Comparison of ENCODE assay signal across 6 worm cellular contexts in the genomic region with DNA sequence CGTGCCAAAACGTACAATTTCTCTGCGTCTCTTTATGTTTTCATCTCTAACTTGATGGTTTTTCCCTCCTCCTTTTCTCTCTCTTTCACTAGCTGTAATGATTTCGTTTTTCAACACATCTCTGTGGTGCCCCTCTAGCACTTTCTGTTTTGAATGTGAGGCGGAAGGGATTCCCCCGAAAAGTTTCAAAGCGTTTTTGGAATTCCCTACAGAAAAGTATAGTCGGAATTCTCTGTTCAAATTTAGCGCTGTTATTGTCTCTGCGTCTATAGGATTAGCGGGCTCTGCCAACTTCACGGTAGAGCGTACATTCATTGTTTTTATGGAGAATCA.
TF ChIP-seq lines count a peak whose summit lies in the region.

No protein-coding gene starts in this region.

TF ChIP-seq in whole organism, L1 larva, 84 proteins besides CTCF, POLR2A, EP300 and RAD21 (continued from another document and continues in another):
- TF ChIP-seq nhr-237 (tag; optimal IDR thresholded peaks at IDR 0.05; lab: Kevin White, UChicago) (no peak), grh-1 (GFP tag; IDR thresholded peaks at IDR 0.05; lab: Robert Waterston, UW) (no peak), ets-5 (GFP tag; IDR thresholded peaks at IDR 0.05; lab: Robert Waterston, UW) (no peak), nhr-71 (tag; optimal IDR thresholded peaks at IDR 0.05; lab: Kevin White, UChicago) (peak; percentile 84), sptf-1 (tag; optimal IDR thresholded peaks at IDR 0.05; lab: Kevin White, UChicago) (no peak), zag-1 (tag; optimal IDR thresholded peaks at IDR 0.05; lab: Kevin White, UChicago) (no peak), lin-35 (GFP tag; optimal IDR thresholded peaks at IDR 0.05; lab: Kevin White, UChicago) (peak; percentile 61 to 76), mep-1 (tag; optimal IDR thresholded peaks at IDR 0.05; lab: Kevin White, UChicago) (peak; percentile 24), xbp-1 (tag; optimal IDR thresholded peaks at IDR 0.05; lab: Kevin White, UChicago) (peak; percentile 50), nhr-20 (tag; optimal IDR thresholded peaks at IDR 0.05; lab: Kevin White, UChicago) (peak; percentile 59), efl-1 (optimal IDR thresholded peaks at IDR 0.05; lab: Kevin White, UChicago) (peak; percentile 21 to 77), efl-1 (GFP tag; optimal IDR thresholded peaks at IDR 0.05 in 1 of 2; lab: Kevin White, UChicago) (peak; percentile 80 to 96), jun-1 (tag; optimal IDR thresholded peaks at IDR 0.05; lab: Kevin White, UChicago) (no peak), rnt-1 (tag; optimal IDR thresholded peaks at IDR 0.05; lab: Kevin White, UChicago) (peak; percentile 70), ama-1 (optimal IDR thresholded peaks at IDR 0.05; lab: Kevin White, UChicago) (no peak), lin-14 (GFP tag; optimal IDR thresholded peaks at IDR 0.05; lab: Kevin White, UChicago) (peak; percentile 83), tbx-2 (tag; optimal IDR thresholded peaks at IDR 0.05; lab: Kevin White, UChicago) (peak; percentile 11), dsc-1 (tag; optimal IDR thresholded peaks at IDR 0.05; lab: Kevin White, UChicago) (peak; percentile 46), C16A3.4 (tag; optimal IDR thresholded peaks at IDR 0.05; lab: Kevin White, UChicago) (peak; percentile 30), elt-2 (tag; optimal IDR thresholded peaks at IDR 0.05; lab: Kevin White, UChicago) (no peak), dpl-1 (GFP tag; optimal IDR thresholded peaks at IDR 0.05; lab: Kevin White, UChicago) (peak; percentile 35 to 80 (median 42)), ceh-8 (GFP tag; optimal IDR thresholded peaks at IDR 0.05; lab: Kevin White, UChicago) (no peak)

TF ChIP-seq in whole organism, L2 larva, 48 proteins besides CTCF, POLR2A, EP300 and RAD21 (continued from another document and continues in another):
- peak; percentile 41 for TF ChIP-seq nhr-25 (tag; optimal IDR thresholded peaks at IDR 0.05; lab: Kevin White, UChicago)
- TF ChIP-seq nhr-77 (tag; optimal IDR thresholded peaks at IDR 0.05; lab: Kevin White, UChicago), result no peak
- peak; percentile 82 for TF ChIP-seq C34F6.9 (tag; optimal IDR thresholded peaks at IDR 0.05; lab: Kevin White, UChicago)
- TF ChIP-seq Y55F3AM.14 (GFP tag; optimal IDR thresholded peaks at IDR 0.05; lab: Kevin White, UChicago), result no peak
- TF ChIP-seq nhr-6 (tag; optimal IDR thresholded peaks at IDR 0.05; lab: Kevin White, UChicago), result no peak
- no peak for TF ChIP-seq ztf-1 (GFP tag; conservative IDR thresholded peaks at IDR 0.05; lab: Robert Waterston, UW)
- peak; percentile 75 for TF ChIP-seq sma-9 (GFP tag; optimal IDR thresholded peaks at IDR 0.05; lab: Kevin White, UChicago)
- TF ChIP-seq sma-9 (tag; optimal IDR thresholded peaks at IDR 0.05; lab: Kevin White, UChicago), result no peak
- peak; percentile 68 for TF ChIP-seq crh-2 (tag; optimal IDR thresholded peaks at IDR 0.05; lab: Kevin White, UChicago)
- peak in 1 of 2 experiments; percentile 77 for TF ChIP-seq mdl-1 (tag; optimal IDR thresholded peaks at IDR 0.05; lab: Kevin White, UChicago)
- no peak for TF ChIP-seq snpc-4 (tag; optimal IDR thresholded peaks at IDR 0.05; lab: Kevin White, UChicago)
- TF ChIP-seq mbf-1 (tag; optimal IDR thresholded peaks at IDR 0.05; lab: Kevin White, UChicago), result no peak
- no peak for TF ChIP-seq gmeb-1 (tag; optimal IDR thresholded peaks at IDR 0.05; lab: Kevin White, UChicago)
- TF ChIP-seq unc-39 (tag; optimal IDR thresholded peaks at IDR 0.05; lab: Kevin White, UChicago), result no peak
- TF ChIP-seq unc-55 (GFP tag; optimal IDR thresholded peaks at IDR 0.05; lab: Kevin White, UChicago), result peak; percentile 59
- no peak for TF ChIP-seq zag-1 (tag; optimal IDR thresholded peaks at IDR 0.05; lab: Kevin White, UChicago)
- TF ChIP-seq blmp-1 (tag; optimal IDR thresholded peaks at IDR 0.05; lab: Kevin White, UChicago; ENCODE audit: insufficient read depth), result peak; percentile 14
- no peak for TF ChIP-seq sem-4 (tag; optimal IDR thresholded peaks at IDR 0.05; lab: Kevin White, UChicago)
- no peak for TF ChIP-seq sma-3 (GFP tag; optimal IDR thresholded peaks at IDR 0.05; lab: Kevin White, UChicago)
- TF ChIP-seq aly-2 (tag; optimal IDR thresholded peaks at IDR 0.05; lab: Kevin White, UChicago), result no peak
- no peak for TF ChIP-seq elt-3 (tag; optimal IDR thresholded peaks at IDR 0.05; lab: Kevin White, UChicago)
- no peak for TF ChIP-seq nhr-23 (tag; optimal IDR thresholded peaks at IDR 0.05; lab: Kevin White, UChicago)

TF ChIP-seq in whole organism, L3 larva, 47 proteins besides CTCF, POLR2A, EP300 and RAD21 (continued from another document):
- TF ChIP-seq eor-1 (tag; optimal IDR thresholded peaks at IDR 0.05; lab: Kevin White, UChicago), result no peak
- peak; percentile 49 for TF ChIP-seq hmg-11 (tag; optimal IDR thresholded peaks at IDR 0.05; lab: Kevin White, UChicago)

TF ChIP-seq in whole organism, L4 larva, 104 proteins besides CTCF, POLR2A, EP300 and RAD21 (continued from another document and continues in another):
- TF ChIP-seq spr-3 (GFP tag; optimal IDR thresholded peaks at IDR 0.05; lab: Kevin White, UChicago) (no peak), ctbp-1 (GFP tag; IDR thresholded peaks at IDR 0.05; lab: Robert Waterston, UW) (0 out of 2 replicates have a peak, but pooled peaks have one; percentile 40), ZK337.2 (GFP tag; IDR thresholded peaks at IDR 0.05; lab: Robert Waterston, UW) (no peak), arid-1 (GFP tag; conservative IDR thresholded peaks at IDR 0.05; lab: Robert Waterston, UW) (no peak), ceh-32 (tag; optimal IDR thresholded peaks at IDR 0.05; lab: Kevin White, UChicago; ENCODE audit: poor library complexity) (no peak), hlh-11 (tag; optimal IDR thresholded peaks at IDR 0.05; lab: Kevin White, UChicago) (peak; percentile 41), pha-4 (GFP tag; IDR thresholded peaks at IDR 0.05; lab: Robert Waterston, UW) (no peak), pha-4 (tag; optimal IDR thresholded peaks at IDR 0.05; lab: Kevin White, UChicago) (no peak), ztf-7 (tag; optimal IDR thresholded peaks at IDR 0.05; lab: Kevin White, UChicago) (no peak), nhr-76 (tag; optimal IDR thresholded peaks at IDR 0.05; lab: Kevin White, UChicago) (no peak), lim-7 (GFP tag; IDR thresholded peaks at IDR 0.05; lab: Robert Waterston, UW) (no peak), snpc-4 (tag; optimal IDR thresholded peaks at IDR 0.05; lab: Kevin White, UChicago) (no peak), sdz-12 (GFP tag; optimal IDR thresholded peaks at IDR 0.05; lab: Kevin White, UChicago) (no peak), ces-1 (GFP tag; optimal IDR thresholded peaks at IDR 0.05; lab: Kevin White, UChicago) (no peak), daf-8 (GFP tag; IDR thresholded peaks at IDR 0.05; lab: Robert Waterston, UW) (no peak), mxl-2 (GFP tag; conservative IDR thresholded peaks at IDR 0.05; lab: Robert Waterston, UW) (no peak), ceh-62 (tag; optimal IDR thresholded peaks at IDR 0.05; lab: Kevin White, UChicago) (no peak), dmd-6 (GFP tag; IDR thresholded peaks at IDR 0.05; lab: Robert Waterston, UW) (peak; percentile 52), aly-2 (tag; optimal IDR thresholded peaks at IDR 0.05; lab: Kevin White, UChicago) (no peak), F44E2.7 (GFP tag; IDR thresholded peaks at IDR 0.05; lab: Robert Waterston, UW) (no peak), tra-1 (GFP tag; IDR thresholded peaks at IDR 0.05; lab: Robert Waterston, UW) (no peak), dmd-9 (GFP tag; IDR thresholded peaks at IDR 0.05; lab: Robert Waterston, UW) (no peak), mes-2 (tag; optimal IDR thresholded peaks at IDR 0.05; lab: Kevin White, UChicago; ENCODE audit: poor library complexity, severe bottlenecking) (peak; percentile 26), unc-62 (GFP tag; optimal IDR thresholded peaks at IDR 0.05 in 1 of 2; lab: Kevin White, UChicago) (peak in 1 of 2 experiments; percentile 79), unc-62 (tag; optimal IDR thresholded peaks at IDR 0.05; lab: Kevin White, UChicago) (no peak), dpl-1 (GFP tag; optimal IDR thresholded peaks at IDR 0.05; lab: Kevin White, UChicago) (peak; percentile 54), skn-1 (tag; optimal IDR thresholded peaks at IDR 0.05; lab: Kevin White, UChicago) (no peak), cey-2 (tag; optimal IDR thresholded peaks at IDR 0.05; lab: Kevin White, UChicago; ENCODE audit: borderline replicate concordance, insufficient read depth) (no peak), lin-29 (GFP tag; IDR thresholded peaks at IDR 0.05; lab: Robert Waterston, UW) (no peak), nhr-41 (GFP tag; IDR thresholded peaks at IDR 0.05; lab: Robert Waterston, UW) (no peak)

TF ChIP-seq in whole organism, late embryonic, 69 proteins besides CTCF, POLR2A, EP300 and RAD21 (continued from another document and continues in another):
- TF ChIP-seq ceh-45 (GFP tag; IDR thresholded peaks at IDR 0.05; lab: Robert Waterston, UW) (no peak), C08G9.2 (tag; optimal IDR thresholded peaks at IDR 0.05; lab: Kevin White, UChicago) (no peak), ceh-19 (GFP tag; optimal IDR thresholded peaks at IDR 0.05; lab: Kevin White, UChicago) (no peak), lin-11 (tag; optimal IDR thresholded peaks at IDR 0.05; lab: Kevin White, UChicago) (no peak), lim-6 (tag; optimal IDR thresholded peaks at IDR 0.05; lab: Kevin White, UChicago) (no peak), npax-4 (tag; optimal IDR thresholded peaks at IDR 0.05; lab: Kevin White, UChicago) (no peak), zip-5 (tag; optimal IDR thresholded peaks at IDR 0.05; lab: Kevin White, UChicago) (no peak), dve-1 (tag; optimal IDR thresholded peaks at IDR 0.05; lab: Kevin White, UChicago) (no peak), ceh-18 (tag; optimal IDR thresholded peaks at IDR 0.05; lab: Kevin White, UChicago) (peak; percentile 69), fkh-6 (tag; optimal IDR thresholded peaks at IDR 0.05; lab: Kevin White, UChicago) (no peak), pqm-1 (tag; optimal IDR thresholded peaks at IDR 0.05; lab: Kevin White, UChicago) (no peak), F13H6.1 (tag; optimal IDR thresholded peaks at IDR 0.05; lab: Kevin White, UChicago) (no peak), ceh-6 (GFP tag; optimal IDR thresholded peaks at IDR 0.05; lab: Kevin White, UChicago) (no peak), ceh-24 (tag; optimal IDR thresholded peaks at IDR 0.05; lab: Kevin White, UChicago) (no peak), hlh-8 (tag; optimal IDR thresholded peaks at IDR 0.05; lab: Kevin White, UChicago) (no peak), tbx-7 (tag; optimal IDR thresholded peaks at IDR 0.05; lab: Kevin White, UChicago) (no peak), ama-1 (optimal IDR thresholded peaks at IDR 0.05; lab: Kevin White, UChicago) (no peak), hlh-30 (tag; optimal IDR thresholded peaks at IDR 0.05; lab: Kevin White, UChicago; ENCODE audit: insufficient read depth) (peak; percentile 43), Y22D7AL.16 (tag; optimal IDR thresholded peaks at IDR 0.05; lab: Kevin White, UChicago) (no peak), pat-9 (tag; optimal IDR thresholded peaks at IDR 0.05; lab: Kevin White, UChicago) (peak; percentile 29), nfya-1 (tag; optimal IDR thresholded peaks at IDR 0.05; lab: Kevin White, UChicago) (peak; percentile 24), hlh-13 (GFP tag; optimal IDR thresholded peaks at IDR 0.05; lab: Kevin White, UChicago) (no peak), ets-4 (tag; optimal IDR thresholded peaks at IDR 0.05; lab: Kevin White, UChicago) (no peak), hlh-15 (tag; optimal IDR thresholded peaks at IDR 0.05; lab: Kevin White, UChicago) (no peak), pha-2 (tag; optimal IDR thresholded peaks at IDR 0.05; lab: Kevin White, UChicago) (no peak), elt-4 (tag; optimal IDR thresholded peaks at IDR 0.05; lab: Kevin White, UChicago) (no peak), dmd-4 (tag; optimal IDR thresholded peaks at IDR 0.05; lab: Kevin White, UChicago; ENCODE audit: borderline replicate concordance) (no peak), hlh-6 (tag; optimal IDR thresholded peaks at IDR 0.05; lab: Kevin White, UChicago) (no peak), syd-9 (tag; optimal IDR thresholded peaks at IDR 0.05; lab: Kevin White, UChicago) (no peak), ceh-31 (tag; optimal IDR thresholded peaks at IDR 0.05; lab: Kevin White, UChicago) (peak; percentile 15), ahr-1 (tag; optimal IDR thresholded peaks at IDR 0.05; lab: Kevin White, UChicago) (no peak), ceh-30 (tag; optimal IDR thresholded peaks at IDR 0.05; lab: Kevin White, UChicago) (peak; percentile 45), odd-2 (tag; optimal IDR thresholded peaks at IDR 0.05; lab: Kevin White, UChicago) (no peak)

TF ChIP-seq in whole organism, mixed stage, embryonic, 35 proteins besides CTCF, POLR2A, EP300 and RAD21 (continued from another document):
- TF ChIP-seq pha-4 (tag; optimal IDR thresholded peaks at IDR 0.05; lab: Kevin White, UChicago) (peak; percentile 26), hlh-1 (tag; optimal IDR thresholded peaks at IDR 0.05; lab: Kevin White, UChicago) (peak; percentile 8), nhr-28 (tag; optimal IDR thresholded peaks at IDR 0.05; lab: Kevin White, UChicago) (no peak), tbx-8 (GFP tag; optimal IDR thresholded peaks at IDR 0.05; lab: Kevin White, UChicago) (no peak), unc-120 (tag; optimal IDR thresholded peaks at IDR 0.05; lab: Kevin White, UChicago; ENCODE audit: poor library complexity, severe bottlenecking) (peak; percentile 42), bed-3 (GFP tag; optimal IDR thresholded peaks at IDR 0.05; lab: Kevin White, UChicago) (no peak), mls-2 (tag; optimal IDR thresholded peaks at IDR 0.05; lab: Kevin White, UChicago) (no peak), ham-2 (GFP tag; optimal IDR thresholded peaks at IDR 0.05; lab: Kevin White, UChicago) (peak; percentile 13), nhr-2 (tag; optimal IDR thresholded peaks at IDR 0.05; lab: Kevin White, UChicago) (no peak), M03D4.4 (tag; optimal IDR thresholded peaks at IDR 0.05; lab: Kevin White, UChicago) (no peak), ztf-11 (tag; optimal IDR thresholded peaks at IDR 0.05; lab: Kevin White, UChicago) (no peak), nhr-76 (tag; optimal IDR thresholded peaks at IDR 0.05; lab: Kevin White, UChicago) (no peak), ceh-39 (tag; optimal IDR thresholded peaks at IDR 0.05; lab: Kevin White, UChicago) (no peak), nhr-237 (tag; optimal IDR thresholded peaks at IDR 0.05; lab: Kevin White, UChicago) (no peak), flh-1 (GFP tag; optimal IDR thresholded peaks at IDR 0.05; lab: Kevin White, UChicago) (no peak), lsy-2 (tag; optimal IDR thresholded peaks at IDR 0.05; lab: Kevin White, UChicago) (no peak), unc-39 (tag; optimal IDR thresholded peaks at IDR 0.05; lab: Kevin White, UChicago) (no peak), ceh-83 (GFP tag; optimal IDR thresholded peaks at IDR 0.05; lab: Kevin White, UChicago) (no peak), elt-3 (tag; optimal IDR thresholded peaks at IDR 0.05; lab: Kevin White, UChicago) (no peak), lin-32 (GFP tag; optimal IDR thresholded peaks at IDR 0.05; lab: Kevin White, UChicago) (no peak)
